Fruit fly (Drosophila melanogaster): Measurements from ENCODE around the gene SA2.

dm6 chr3L:1457998-1458728, 20.5 kb upstream of the SA2 start:
- TF ChIP-seq bab1 (GFP tag; optimal IDR thresholded peaks at IDR 0.05) = no peak
- no peak for TF ChIP-seq CG5204 (GFP tag; optimal IDR thresholded peaks at IDR 0.05)
- TF ChIP-seq cic (GFP tag; optimal IDR thresholded peaks at IDR 0.05) = no peak
- no peak for TF ChIP-seq CG7045 (GFP tag; optimal IDR thresholded peaks at IDR 0.05)
- TF ChIP-seq tj (GFP tag; optimal IDR thresholded peaks at IDR 0.05) = no peak
- TF ChIP-seq CG1620 (GFP tag; optimal IDR thresholded peaks at IDR 0.05) = no peak
- no peak for TF ChIP-seq kay (GFP tag; ENCODE audit: borderline replicate concordance)
- TF ChIP-seq Hr96 (GFP tag; optimal IDR thresholded peaks at IDR 0.05) = no peak
- no peak for TF ChIP-seq CG33017 (tag; optimal IDR thresholded peaks at IDR 0.05)
